Fruit fly (Drosophila melanogaster): Measurements from ENCODE around the gene Mob2.

Mob2 gene

DNA sequence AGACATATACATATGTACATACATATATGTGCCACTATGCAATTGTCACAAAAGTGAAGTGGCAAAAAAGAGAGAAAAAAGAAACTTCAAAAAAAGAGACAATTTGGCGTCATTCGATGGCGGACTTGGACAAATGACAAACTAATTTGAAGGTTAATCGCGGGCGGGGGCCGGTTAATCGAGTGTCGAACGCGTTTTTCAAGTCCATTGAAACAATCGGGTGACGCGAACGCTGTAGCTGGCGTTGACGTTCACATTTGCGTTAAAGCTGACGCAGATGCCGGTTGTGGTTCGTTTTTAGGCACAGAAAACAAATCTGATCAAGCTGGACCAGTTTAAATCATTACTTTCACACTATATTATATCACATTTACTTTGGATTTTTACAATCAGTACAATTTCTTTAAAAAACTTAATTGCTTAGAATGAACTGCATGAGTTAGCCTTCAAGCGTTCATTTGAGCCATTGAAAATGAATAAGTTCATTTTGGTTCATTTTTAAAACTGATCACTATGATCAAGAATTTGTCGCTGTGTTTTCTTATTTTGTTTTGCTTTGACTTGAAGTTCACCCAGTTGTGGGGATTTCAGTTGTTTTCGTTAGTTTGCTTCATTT, 28.2 kb downstream of the Mob2 start (continued):
- no peak for TF ChIP-seq trh (GFP tag; optimal IDR thresholded peaks at IDR 0.05)
- TF ChIP-seq stwl (tag; optimal IDR thresholded peaks at IDR 0.05) = no peak
- peak; percentile 29 for TF ChIP-seq en (GFP tag; optimal IDR thresholded peaks at IDR 0.05)
- no peak for TF ChIP-seq unc-4 (GFP tag; IDR thresholded peaks at IDR 0.05; ENCODE audit: partially characterized antibody)
- no peak for TF ChIP-seq lov (optimal IDR thresholded peaks at IDR 0.05)
- TF ChIP-seq lov (GFP tag; IDR thresholded peaks at IDR 0.05) = no peak
- no peak for TF ChIP-seq CG9609 (GFP tag; optimal IDR thresholded peaks at IDR 0.05)
- peak; percentile 34 for TF ChIP-seq CG9817 (tag; optimal IDR thresholded peaks at IDR 0.05)
- peak; percentile 14 for TF ChIP-seq Fer2 (tag; optimal IDR thresholded peaks at IDR 0.05)
- no peak for TF ChIP-seq ems (GFP tag; optimal IDR thresholded peaks at IDR 0.05)
- no peak for TF ChIP-seq nau (GFP tag; optimal IDR thresholded peaks at IDR 0.05)
- TF ChIP-seq CG7357 (GFP tag; IDR thresholded peaks at IDR 0.05) = no peak
- TF ChIP-seq CG12299 (tag; optimal IDR thresholded peaks at IDR 0.05) = peak; percentile 3
- TF ChIP-seq pho (GFP tag; optimal IDR thresholded peaks at IDR 0.05) = peak; percentile 40
- no peak for TF ChIP-seq wdn (GFP tag; IDR thresholded peaks at IDR 0.05)
- no peak for TF ChIP-seq Doc2 (GFP tag; IDR thresholded peaks at IDR 0.05)
- peak; percentile 50 for TF ChIP-seq PHDP (tag; optimal IDR thresholded peaks at IDR 0.05)
- peak; percentile 25 for TF ChIP-seq Max (GFP tag; optimal IDR thresholded peaks at IDR 0.05)
- no peak for TF ChIP-seq repo (GFP tag; optimal IDR thresholded peaks at IDR 0.05)
- no peak for TF ChIP-seq CG10274 (GFP tag; optimal IDR thresholded peaks at IDR 0.05)
- no peak for TF ChIP-seq CG3838 (GFP tag; optimal IDR thresholded peaks at IDR 0.05)
- TF ChIP-seq CG17568 (GFP tag; optimal IDR thresholded peaks at IDR 0.05) = peak; percentile 25
- TF ChIP-seq E2f1 (GFP tag; IDR thresholded peaks at IDR 0.05) = no peak
- TF ChIP-seq HLH4C (GFP tag; IDR thresholded peaks at IDR 0.05; ENCODE audit: partially characterized antibody) = no peak
- TF ChIP-seq CG6683 (GFP tag; optimal IDR thresholded peaks at IDR 0.05) = no peak
- TF ChIP-seq CG14860 (GFP tag; IDR thresholded peaks at IDR 0.05; ENCODE audit: partially characterized antibody) = no peak
- TF ChIP-seq dm (GFP tag; optimal IDR thresholded peaks at IDR 0.05) = peak; percentile 5
- no peak for TF ChIP-seq Ets65A (GFP tag)
- TF ChIP-seq CG7372 (GFP tag; IDR thresholded peaks at IDR 0.05) = peak; percentile 26; the same call in 1 of the 2 replicates
- no peak for TF ChIP-seq CG30020 (tag; optimal IDR thresholded peaks at IDR 0.05)
- TF ChIP-seq bigmax (GFP tag; optimal IDR thresholded peaks at IDR 0.05) = no peak
- peak; percentile 17 for TF ChIP-seq CG15011 (GFP tag; optimal IDR thresholded peaks at IDR 0.05)
- TF ChIP-seq CG11695 (GFP tag; IDR thresholded peaks at IDR 0.05) = no peak
- TF ChIP-seq CG10654 (GFP tag; optimal IDR thresholded peaks at IDR 0.05) = no peak
- no peak for TF ChIP-seq tna (GFP tag; IDR thresholded peaks at IDR 0.05; ENCODE audit: partially characterized antibody)
- TF ChIP-seq pum (GFP tag; optimal IDR thresholded peaks at IDR 0.05) = peak; percentile 38
- no peak for TF ChIP-seq Dll (GFP tag; IDR thresholded peaks at IDR 0.05; ENCODE audit: partially characterized antibody)
- TF ChIP-seq CG12155 (GFP tag; optimal IDR thresholded peaks at IDR 0.05) = no peak
- TF ChIP-seq CG6854 (GFP tag; optimal IDR thresholded peaks at IDR 0.05) = no peak
- no peak for TF ChIP-seq zfh1 (GFP tag; IDR thresholded peaks at IDR 0.05)
- peak; percentile 63 for TF ChIP-seq CG9932 (GFP tag; IDR thresholded peaks at IDR 0.05)
- peak; percentile 66 for TF ChIP-seq slbo (GFP tag; IDR thresholded peaks at IDR 0.05)
- peak; percentile 61 for TF ChIP-seq lilli (GFP tag; optimal IDR thresholded peaks at IDR 0.05)
- TF ChIP-seq Lpt (GFP tag; optimal IDR thresholded peaks at IDR 0.05) = no peak
- TF ChIP-seq sqz (GFP tag; optimal IDR thresholded peaks at IDR 0.05) = no peak
- TF ChIP-seq da (GFP tag; optimal IDR thresholded peaks at IDR 0.05) = no peak
- no peak for TF ChIP-seq corto (GFP tag; optimal IDR thresholded peaks at IDR 0.05)
- no peak for TF ChIP-seq Dip3 (GFP tag; optimal IDR thresholded peaks at IDR 0.05)
- no peak for TF ChIP-seq CG6175 (GFP tag; IDR thresholded peaks at IDR 0.05)
- TF ChIP-seq sob (GFP tag; IDR thresholded peaks at IDR 0.05) = peak; percentile 51
- no peak for TF ChIP-seq pb (GFP tag; optimal IDR thresholded peaks at IDR 0.05)
- no peak for TF ChIP-seq C15 (GFP tag; IDR thresholded peaks at IDR 0.05)

All from whole organism, embryonic.